Worm (Caenorhabditis elegans): ENCODE results near the gene B0250.5.

ce11 chrV:20475029-20475428, 18.7 kb upstream of the B0250.5 start:
- no peak for TF ChIP-seq elt-1 (tag; optimal IDR thresholded peaks at IDR 0.05; ENCODE audit: borderline replicate concordance, insufficient read depth)
- TF ChIP-seq nhr-76 (tag; optimal IDR thresholded peaks at IDR 0.05) = no peak
- no peak for TF ChIP-seq nhr-12 (tag; optimal IDR thresholded peaks at IDR 0.05)
- no peak for TF ChIP-seq pha-4 (tag; optimal IDR thresholded peaks at IDR 0.05)
- no peak for TF ChIP-seq snpc-4 (tag; optimal IDR thresholded peaks at IDR 0.05)
- no peak for TF ChIP-seq blmp-1 (tag; optimal IDR thresholded peaks at IDR 0.05)
- TF ChIP-seq ceh-43 (GFP tag; optimal IDR thresholded peaks at IDR 0.05) = no peak
- no peak for TF ChIP-seq lsy-2 (tag; optimal IDR thresholded peaks at IDR 0.05)
- no peak for TF ChIP-seq ces-1 (GFP tag; optimal IDR thresholded peaks at IDR 0.05)
- no peak for TF ChIP-seq nhr-237 (tag; optimal IDR thresholded peaks at IDR 0.05)
